Worm (Caenorhabditis elegans) whole organism, L1 larva: ENCODE measurements around the gene msrp-3.

Experiments used
- ceh-8 ChIP-seq: fragments of 200-800 bp; sonication (Bioruptor generic); optimal IDR thresholded peaks from 2 replicates; lab custom pipeline; 2018; ENCODE audit warnings: mild to moderate bottlenecking, missing genetic modification characterization, moderate library complexity, missing compliant biosample characterization
- fkh-8 ChIP-seq: sonication (generic microtip); optimal IDR thresholded peaks from 2 replicates; lab custom pipeline; 2016; ENCODE audit warnings: mild to moderate bottlenecking, missing genetic modification characterization, missing compliant biosample characterization
- hlh-4 ChIP-seq: sonication (generic microtip); optimal IDR thresholded peaks from 2 replicates; lab custom pipeline; 2016; ENCODE audit warnings: mild to moderate bottlenecking, missing genetic modification characterization, missing compliant biosample characterization
- lin-13 ChIP-seq: fragments of 150-350 bp; optimal IDR thresholded peaks from 2 replicates; lab custom pipeline; 2014; ENCODE audit warnings: missing biosample characterization, missing genetic modification reagents, missing genetic modification characterization
- lin-39 ChIP-seq: fragments of 150-350 bp; optimal IDR thresholded peaks from 2 replicates; lab custom pipeline; 2014; ENCODE audit warnings: missing biosample characterization, missing genetic modification reagents, missing genetic modification characterization
- nhr-19 ChIP-seq: fragments of 200-800 bp; sonication (Bioruptor generic); conservative IDR thresholded peaks from 2 replicates; pipeline ENCODE4 v1.3.6; 2022; ENCODE audit warnings: missing genetic modification characterization, missing compliant biosample characterization
- nhr-20 ChIP-seq: sonication (generic microtip); optimal IDR thresholded peaks from 2 replicates; lab custom pipeline; 2016; ENCODE audit warnings: mild to moderate bottlenecking, missing genetic modification characterization, missing compliant biosample characterization
- nhr-28 ChIP-seq: fragments of 150-350 bp; optimal IDR thresholded peaks from 2 replicates; lab custom pipeline; 2014; ENCODE audit warnings: missing biosample characterization, missing genetic modification characterization
- nhr-90 ChIP-seq: sonication (generic microtip); optimal IDR thresholded peaks from 2 replicates; lab custom pipeline; 2016; ENCODE audit warnings: mild to moderate bottlenecking, missing genetic modification characterization, missing compliant biosample characterization; ENCODE audit not compliant: poor library complexity
- skn-1 ChIP-seq: fragments of 150-350 bp; optimal IDR thresholded peaks from 2 replicates; lab custom pipeline; 2014; ENCODE audit warnings: missing biosample characterization, missing genetic modification characterization
- tlp-1 ChIP-seq: fragments of 150-350 bp; optimal IDR thresholded peaks from 2 replicates; lab custom pipeline; 2014; ENCODE audit warnings: missing biosample characterization, missing genetic modification characterization
- unc-130 ChIP-seq: fragments of 150-350 bp; optimal IDR thresholded peaks from 2 replicates; lab custom pipeline; 2017; ENCODE audit warnings: missing biosample characterization, missing genetic modification characterization, inconsistent platforms
- unc-98 ChIP-seq: fragments of 200-800 bp; sonication (Bioruptor generic); IDR thresholded peaks from 2 replicates; pipeline ENCODE4 v1.3.6; 2022; ENCODE audit warnings: missing genetic modification characterization, missing compliant biosample characterization
- xbp-1 ChIP-seq: sonication (generic microtip); optimal IDR thresholded peaks from 2 replicates; lab custom pipeline; 2016; ENCODE audit warnings: missing genetic modification characterization, missing compliant biosample characterization

The msrp-3 gene

ce11 chrII:765219-765618 is 49.4 kb downstream of the msrp-3 start, which contains the start of gene C08G5.7:
TSS of gene C08G5.7 (minus strand) at chrII:765319.
- no peak for TF ChIP-seq fkh-8
- TF ChIP-seq lin-13 (GFP tag; lab: Kevin White, UChicago), result no peak
- no peak for TF ChIP-seq unc-98 (GFP tag; lab: Robert Waterston, UW)
- TF ChIP-seq lin-39 (tag; lab: Kevin White, UChicago), result no peak
- no peak for TF ChIP-seq nhr-20 (tag; lab: Kevin White, UChicago)
- TF ChIP-seq unc-130 (tag; lab: Kevin White, UChicago), result no peak
- no peak for TF ChIP-seq nhr-19 (GFP tag; lab: Robert Waterston, UW)
- no peak for TF ChIP-seq xbp-1 (tag; lab: Kevin White, UChicago)
- TF ChIP-seq nhr-28, result no peak
- no peak for TF ChIP-seq nhr-90 (tag; lab: Kevin White, UChicago)
- TF ChIP-seq tlp-1 (tag; lab: Kevin White, UChicago), result no peak
- no peak for TF ChIP-seq hlh-4
- TF ChIP-seq ceh-8 (GFP tag; lab: Kevin White, UChicago), result no peak
- no peak for TF ChIP-seq skn-1
- TF ChIP-seq, all 84 proteins: peak for 0
